Fruit fly (Drosophila melanogaster): ENCODE data around the gene FucT6.

Gene FucT6

dm6 chrX:11681558-11682551 lies 27.9 kb downstream of the FucT6 start (continued):
- TF ChIP-seq gsb-n (tag; optimal IDR thresholded peaks at IDR 0.05) (no peak), E2f1 (GFP tag; IDR thresholded peaks at IDR 0.05) (0 out of 2 replicates have a peak, but pooled peaks have one; percentile 33), Stat92E (GFP tag; optimal IDR thresholded peaks at IDR 0.05) (peak in 1 of 3 experiments; percentile 35), cato (GFP tag; optimal IDR thresholded peaks at IDR 0.05; ENCODE audit: borderline replicate concordance) (no peak), Dfd (GFP tag; optimal IDR thresholded peaks at IDR 0.05) (no peak), vfl (GFP tag; optimal IDR thresholded peaks at IDR 0.05) (peak; percentile 44), Hr78 (GFP tag; optimal IDR thresholded peaks at IDR 0.05) (peak in 1 of 2 experiments; percentile 99), CG12155 (GFP tag; optimal IDR thresholded peaks at IDR 0.05) (peak; percentile 61), CG9215 (GFP tag; IDR thresholded peaks at IDR 0.05) (peak; percentile 64), Hr3 (GFP tag; optimal IDR thresholded peaks at IDR 0.05) (peak; percentile 41), CG18262 (tag; optimal IDR thresholded peaks at IDR 0.05) (peak; percentile 61), CG3163 (GFP tag; optimal IDR thresholded peaks at IDR 0.05) (peak; percentile 26), CG4820 (GFP tag; optimal IDR thresholded peaks at IDR 0.05) (peak; percentile 47), Doc2 (GFP tag; IDR thresholded peaks at IDR 0.05) (no peak), CG30431 (GFP tag; optimal IDR thresholded peaks at IDR 0.05) (peak; percentile 6), CG4360 (GFP tag; IDR thresholded peaks at IDR 0.05) (peak; percentile 71; the same call in 1 of the 2 replicates), nau (GFP tag; optimal IDR thresholded peaks at IDR 0.05) (peak; percentile 55), B-H2 (GFP tag; optimal IDR thresholded peaks at IDR 0.05) (peak; percentile 66), crc (GFP tag; optimal IDR thresholded peaks at IDR 0.05) (peak; percentile 49), Hmr (GFP tag; optimal IDR thresholded peaks at IDR 0.05) (peak; percentile 70), CG8388 (GFP tag; optimal IDR thresholded peaks at IDR 0.05) (peak; percentile 2), nom (GFP tag; optimal IDR thresholded peaks at IDR 0.05) (peak; percentile 75), CG3995 (GFP tag; optimal IDR thresholded peaks at IDR 0.05) (peak; percentile 49), CG43689 (GFP tag; IDR thresholded peaks at IDR 0.05) (no peak), tio (GFP tag; optimal IDR thresholded peaks at IDR 0.05) (no peak), CG2202 (tag; optimal IDR thresholded peaks at IDR 0.05) (no peak), Hey (tag; optimal IDR thresholded peaks at IDR 0.05) (no peak), CkIIα-i1 (GFP tag; IDR thresholded peaks at IDR 0.05) (no peak), seq (GFP tag; IDR thresholded peaks at IDR 0.05) (peak; percentile 12; the same call in 1 of the 2 replicates), CG9797 (GFP tag; optimal IDR thresholded peaks at IDR 0.05) (peak; percentile 2), CG10565 (GFP tag; optimal IDR thresholded peaks at IDR 0.05) (no peak), pzg (GFP tag; optimal IDR thresholded peaks at IDR 0.05) (peak; percentile 50), dmrt11E (tag; optimal IDR thresholded peaks at IDR 0.05) (peak; percentile 5), nerfin-2 (GFP tag; IDR thresholded peaks at IDR 0.05; ENCODE audit: partially characterized antibody) (no peak), CG10654 (GFP tag; optimal IDR thresholded peaks at IDR 0.05) (peak; percentile 51), rib (GFP tag; IDR thresholded peaks at IDR 0.05) (no peak), Abd-B (GFP tag; optimal IDR thresholded peaks at IDR 0.05) (peak; percentile 35), repo (GFP tag; optimal IDR thresholded peaks at IDR 0.05) (peak; percentile 7), dm (GFP tag; optimal IDR thresholded peaks at IDR 0.05) (peak; percentile 35), Dp (GFP tag; optimal IDR thresholded peaks at IDR 0.05) (peak; percentile 86), Mad (GFP tag; optimal IDR thresholded peaks at IDR 0.05) (no peak), exex (tag; optimal IDR thresholded peaks at IDR 0.05) (peak; percentile 46), CrebB (tag; optimal IDR thresholded peaks at IDR 0.05) (no peak), CG12659 (GFP tag; optimal IDR thresholded peaks at IDR 0.05) (peak; percentile 73), sd (tag; optimal IDR thresholded peaks at IDR 0.05) (peak; percentile 60), CG9817 (tag; optimal IDR thresholded peaks at IDR 0.05) (peak; percentile 78), CG11398 (GFP tag; optimal IDR thresholded peaks at IDR 0.05) (peak; percentile 18)

Measured in whole organism, embryonic.